Worm (Caenorhabditis elegans) whole organism, L4/young adult: Measurements from ENCODE around the gene pqn-16.

Source experiments
- dao-5 ChIP-seq: sonication (generic microtip); optimal IDR thresholded peaks from 2 replicates; lab custom pipeline; 2016; ENCODE audit warnings: missing genotype, missing genetic modification characterization, moderate library complexity, missing compliant biosample characterization
- him-1 ChIP-seq: sonication (generic microtip); optimal IDR thresholded peaks from 2 replicates; lab custom pipeline; 2016; ENCODE audit warnings: missing genotype, missing genetic modification reagents, missing genetic modification characterization, missing compliant biosample characterization

- TF ChIP-seq dao-5 (no peak), him-1 (tag; lab: Kevin White, UChicago) (no peak)
Observed at ce11 chrV:9141297-9141696, 32.6 kb upstream of the pqn-16 start, which contains the start of gene pitr-3.
